Worm (Caenorhabditis elegans) whole organism, mixed stage, embryonic: ENCODE results near the gene Y45F10D.2.

Experiments used
- M03D4.4 ChIP-seq: sonication (generic microtip); optimal IDR thresholded peaks from 2 replicates; lab custom pipeline; 2017; ENCODE audit warnings: mild to moderate bottlenecking, missing genetic modification characterization, missing compliant biosample characterization
- bed-3 ChIP-seq: fragments of 200-800 bp; sonication (Bioruptor generic); optimal IDR thresholded peaks from 3 replicates; lab custom pipeline; 2018; ENCODE audit warnings: mild to moderate bottlenecking, missing genetic modification characterization, moderate library complexity, missing compliant biosample characterization
- blmp-1 ChIP-seq: fragments of 150-350 bp; optimal IDR thresholded peaks from 2 replicates; lab custom pipeline; 2014; ENCODE audit warnings: missing biosample characterization, missing genetic modification characterization
- ceh-39 ChIP-seq: fragments of 150-350 bp; optimal IDR thresholded peaks from 2 replicates; lab custom pipeline; 2014; ENCODE audit warnings: missing biosample characterization, missing genetic modification characterization
- ceh-43 ChIP-seq: fragments of 200-800 bp; sonication (Bioruptor generic); optimal IDR thresholded peaks from 2 replicates; lab custom pipeline; 2018; ENCODE audit warnings: mild to moderate bottlenecking, missing genetic modification characterization, moderate library complexity, missing compliant biosample characterization
- ceh-83 ChIP-seq: fragments of 200-800 bp; sonication (Bioruptor generic); optimal IDR thresholded peaks from 2 replicates; lab custom pipeline; 2018; ENCODE audit warnings: mild to moderate bottlenecking, missing genetic modification characterization, missing compliant biosample characterization
- ces-1 ChIP-seq: fragments of 150-350 bp; optimal IDR thresholded peaks from 2 replicates; lab custom pipeline; 2014; ENCODE audit warnings: missing biosample characterization, missing genetic modification reagents, missing genetic modification characterization
- cnd-1 ChIP-seq: fragments of 200-800 bp; sonication (Bioruptor generic); optimal IDR thresholded peaks from 2 replicates; lab custom pipeline; 2018; ENCODE audit warnings: mild to moderate bottlenecking, missing genetic modification characterization, missing compliant biosample characterization
- drap-1 ChIP-seq: fragments of 200-800 bp; sonication (Bioruptor generic); optimal IDR thresholded peaks from 3 replicates; lab custom pipeline; 2018; ENCODE audit warnings: mild to moderate bottlenecking, missing genetic modification characterization, missing compliant biosample characterization
- elt-1 ChIP-seq: sonication (generic microtip); optimal IDR thresholded peaks from 2 replicates; lab custom pipeline; 2017; ENCODE audit warnings: missing genetic modification characterization, mild to moderate bottlenecking, missing compliant biosample characterization, antibody characterized with exemption, moderate library complexity, borderline replicate concordance; ENCODE audit not compliant: insufficient read depth
- elt-3 ChIP-seq: fragments of 150-350 bp; optimal IDR thresholded peaks from 2 replicates; lab custom pipeline; 2014; ENCODE audit warnings: missing biosample characterization, missing genetic modification characterization
- flh-1 ChIP-seq: fragments of 200-800 bp; sonication (Bioruptor generic); optimal IDR thresholded peaks from 2 replicates; lab custom pipeline; 2018; ENCODE audit warnings: mild to moderate bottlenecking, missing genetic modification characterization, moderate library complexity, missing compliant biosample characterization
- ham-2 ChIP-seq: fragments of 200-800 bp; sonication (Bioruptor generic); optimal IDR thresholded peaks from 2 replicates; lab custom pipeline; 2018; ENCODE audit warnings: mild to moderate bottlenecking, missing genetic modification characterization, missing compliant biosample characterization
- hlh-1 ChIP-seq: fragments of 150-350 bp; optimal IDR thresholded peaks from 2 replicates; lab custom pipeline; 2014; ENCODE audit warnings: missing biosample characterization, missing genetic modification reagents, missing genetic modification characterization
- lin-13 ChIP-seq: fragments of 150-350 bp; optimal IDR thresholded peaks from 2 replicates; lab custom pipeline; 2014; ENCODE audit warnings: missing biosample characterization, missing genetic modification characterization
- lin-32 ChIP-seq: fragments of 200-800 bp; sonication (Bioruptor generic); optimal IDR thresholded peaks from 2 replicates; lab custom pipeline; 2018; ENCODE audit warnings: mild to moderate bottlenecking, missing genetic modification characterization, missing compliant biosample characterization
- lsy-2 ChIP-seq: fragments of 150-350 bp; optimal IDR thresholded peaks from 2 replicates; lab custom pipeline; 2014; ENCODE audit warnings: missing biosample characterization, missing genetic modification characterization
- mab-5 ChIP-seq: fragments of 150-350 bp; optimal IDR thresholded peaks from 2 replicates; lab custom pipeline; 2014; ENCODE audit warnings: missing biosample characterization, missing genetic modification characterization
- mep-1 ChIP-seq: fragments of 150-350 bp; optimal IDR thresholded peaks from 2 replicates; lab custom pipeline; 2017; ENCODE audit warnings: missing biosample characterization, missing genetic modification reagents, missing genetic modification characterization, inconsistent platforms
- mls-2 ChIP-seq: sonication (generic microtip); optimal IDR thresholded peaks from 2 replicates; lab custom pipeline; 2016; ENCODE audit warnings: mild to moderate bottlenecking, missing genetic modification characterization, moderate library complexity, missing compliant biosample characterization
- nhr-12 ChIP-seq: fragments of 150-350 bp; optimal IDR thresholded peaks from 2 replicates; lab custom pipeline; 2014; ENCODE audit warnings: missing biosample characterization, missing genetic modification characterization
- nhr-2 ChIP-seq: fragments of 150-350 bp; optimal IDR thresholded peaks from 2 replicates; lab custom pipeline; 2014; ENCODE audit warnings: missing biosample characterization, missing genetic modification characterization
- nhr-237 ChIP-seq: fragments of 150-350 bp; optimal IDR thresholded peaks from 2 replicates; lab custom pipeline; 2014; ENCODE audit warnings: missing biosample characterization, missing genetic modification characterization
- nhr-28 ChIP-seq: fragments of 150-350 bp; optimal IDR thresholded peaks from 2 replicates; lab custom pipeline; 2014; ENCODE audit warnings: missing biosample characterization, missing genetic modification characterization
- nhr-76 ChIP-seq: sonication (generic microtip); optimal IDR thresholded peaks from 2 replicates; lab custom pipeline; 2017; ENCODE audit warnings: missing biosample characterization, missing genetic modification characterization
- pha-4 ChIP-seq: fragments of 150-350 bp; optimal IDR thresholded peaks from 2 replicates; lab custom pipeline; 2018; ENCODE audit warnings: missing biosample characterization, missing genetic modification reagents, missing genetic modification characterization
- sem-2 ChIP-seq: fragments of 200-800 bp; sonication (Bioruptor generic); optimal IDR thresholded peaks from 2 replicates; lab custom pipeline; 2018; ENCODE audit warnings: mild to moderate bottlenecking, missing genetic modification characterization, missing compliant biosample characterization
- snpc-4 ChIP-seq: fragments of 150-350 bp; optimal IDR thresholded peaks from 2 replicates; lab custom pipeline; 2014; ENCODE audit warnings: missing biosample characterization, missing genetic modification characterization
- sptf-1 ChIP-seq: sonication (generic microtip); optimal IDR thresholded peaks from 2 replicates; lab custom pipeline; 2017; ENCODE audit warnings: mild to moderate bottlenecking, missing genetic modification characterization, moderate library complexity, missing compliant biosample characterization
- tbx-8 ChIP-seq: fragments of 200-800 bp; sonication (Bioruptor generic); optimal IDR thresholded peaks from 2 replicates; lab custom pipeline; 2018; ENCODE audit warnings: mild to moderate bottlenecking, missing genetic modification characterization, moderate library complexity, missing compliant biosample characterization
- unc-120 ChIP-seq: sonication (generic microtip); optimal IDR thresholded peaks from 2 replicates; lab custom pipeline; 2017; ENCODE audit warnings: missing genetic modification characterization, missing compliant biosample characterization; ENCODE audit not compliant: poor library complexity, severe bottlenecking
- unc-39 ChIP-seq: fragments of 150-350 bp; optimal IDR thresholded peaks from 2 replicates; lab custom pipeline; 2014; ENCODE audit warnings: missing biosample characterization, missing genetic modification characterization
- unc-62 ChIP-seq: fragments of 150-350 bp; optimal IDR thresholded peaks from 2 replicates; lab custom pipeline; 2014; ENCODE audit warnings: missing biosample characterization, missing genetic modification reagents, missing genetic modification characterization
- zip-8 ChIP-seq: fragments of 150-350 bp; optimal IDR thresholded peaks from 2 replicates; lab custom pipeline; 2014; ENCODE audit warnings: missing biosample characterization, missing genetic modification characterization
- ztf-11 ChIP-seq: fragments of 150-350 bp; optimal IDR thresholded peaks from 2 replicates; lab custom pipeline; 2014; ENCODE audit warnings: missing biosample characterization, missing genetic modification characterization

Y45F10D.2 gene

DNA sequence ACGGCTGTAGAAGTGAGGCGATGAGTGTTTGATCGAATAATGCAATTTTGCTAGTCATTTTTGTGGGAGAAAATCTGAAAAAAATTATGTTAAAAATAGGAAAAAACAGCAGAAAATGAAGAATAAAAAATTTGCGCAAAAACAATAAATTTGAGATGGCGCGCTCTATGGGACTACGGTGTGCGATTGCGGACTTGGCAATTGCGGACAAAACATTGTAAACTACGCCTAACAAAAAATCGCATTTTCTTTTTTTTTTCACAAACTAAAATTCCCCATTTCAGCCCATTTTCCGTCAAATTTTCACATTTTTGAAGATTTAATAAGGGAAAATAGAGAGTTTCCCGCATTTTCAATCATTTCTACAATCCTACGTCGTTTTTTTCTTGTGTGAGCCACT, 14.2 kb upstream of the Y45F10D.2 start, which contains the start of the genes sas-6 and Y45F10D.7:
TSS of gene sas-6 (minus strand) at position 80 of the 400 bp plus-strand sequence.
TSS of gene Y45F10D.7 (plus strand) at position 256 of the 400 bp plus-strand sequence.
- TF ChIP-seq mls-2 (peak; percentile 19), elt-3 (no peak), nhr-2 (tag; lab: Kevin White, UChicago) (no peak), nhr-76 (tag; lab: Kevin White, UChicago) (no peak), unc-62 (GFP tag; lab: Kevin White, UChicago) (no peak), elt-1 (tag; lab: Kevin White, UChicago) (no peak), M03D4.4 (tag; lab: Kevin White, UChicago) (peak; percentile 57), ceh-39 (no peak), ceh-83 (GFP tag; lab: Kevin White, UChicago) (no peak), nhr-28 (tag; lab: Kevin White, UChicago) (no peak), mab-5 (tag; lab: Kevin White, UChicago) (no peak), nhr-237 (tag; lab: Kevin White, UChicago) (peak; percentile 61), snpc-4 (tag; lab: Kevin White, UChicago) (no peak), unc-120 (tag; lab: Kevin White, UChicago) (no peak), ces-1 (peak; percentile 77), lin-32 (GFP tag; lab: Kevin White, UChicago) (no peak), ztf-11 (tag; lab: Kevin White, UChicago) (no peak), ceh-43 (no peak), nhr-12 (tag; lab: Kevin White, UChicago) (no peak), pha-4 (tag; lab: Kevin White, UChicago) (peak; percentile 17), tbx-8 (GFP tag; lab: Kevin White, UChicago) (no peak), flh-1 (GFP tag; lab: Kevin White, UChicago) (no peak), sptf-1 (peak; percentile 67), cnd-1 (tag; lab: Kevin White, UChicago) (no peak), blmp-1 (tag; lab: Kevin White, UChicago) (no peak), bed-3 (GFP tag; lab: Kevin White, UChicago) (no peak), unc-39 (tag; lab: Kevin White, UChicago) (no peak), sem-2 (GFP tag; lab: Kevin White, UChicago) (no peak), ham-2 (GFP tag; lab: Kevin White, UChicago) (no peak), lsy-2 (tag; lab: Kevin White, UChicago) (peak; percentile 99), zip-8 (tag; lab: Kevin White, UChicago) (no peak), drap-1 (GFP tag; lab: Kevin White, UChicago) (no peak), hlh-1 (peak; percentile 7), mep-1 (tag; lab: Kevin White, UChicago) (peak; percentile 74), lin-13 (tag; lab: Kevin White, UChicago) (no peak)
- TF ChIP-seq, all 35 proteins: peak for 9

ce11 chrIV:13786690-13787089, 12.2 kb upstream of the Y45F10D.2 start, which contains the start of gene icap-1:
Gene icap-1 (minus strand): TSS chrIV:13786961.
- TF ChIP-seq unc-120 (tag; lab: Kevin White, UChicago), result no peak
- no peak for TF ChIP-seq sem-2 (GFP tag; lab: Kevin White, UChicago)
- TF ChIP-seq lin-32 (GFP tag; lab: Kevin White, UChicago), result no peak
- TF ChIP-seq ceh-43, result no peak
- TF ChIP-seq elt-3, result no peak
- TF ChIP-seq lsy-2 (tag; lab: Kevin White, UChicago), result no peak
- no peak for TF ChIP-seq lin-13 (tag; lab: Kevin White, UChicago)
- TF ChIP-seq ceh-39, result no peak
- no peak for TF ChIP-seq mab-5 (tag; lab: Kevin White, UChicago)
- TF ChIP-seq mep-1 (tag; lab: Kevin White, UChicago), result no peak
- TF ChIP-seq drap-1 (GFP tag; lab: Kevin White, UChicago), result no peak
- no peak for TF ChIP-seq bed-3 (GFP tag; lab: Kevin White, UChicago)
- no peak for TF ChIP-seq pha-4 (tag; lab: Kevin White, UChicago)
- no peak for TF ChIP-seq hlh-1
- no peak for TF ChIP-seq blmp-1 (tag; lab: Kevin White, UChicago)
- TF ChIP-seq unc-39 (tag; lab: Kevin White, UChicago), result no peak
- no peak for TF ChIP-seq ceh-83 (GFP tag; lab: Kevin White, UChicago)
- no peak for TF ChIP-seq sptf-1
- TF ChIP-seq mls-2, result no peak

DNA sequence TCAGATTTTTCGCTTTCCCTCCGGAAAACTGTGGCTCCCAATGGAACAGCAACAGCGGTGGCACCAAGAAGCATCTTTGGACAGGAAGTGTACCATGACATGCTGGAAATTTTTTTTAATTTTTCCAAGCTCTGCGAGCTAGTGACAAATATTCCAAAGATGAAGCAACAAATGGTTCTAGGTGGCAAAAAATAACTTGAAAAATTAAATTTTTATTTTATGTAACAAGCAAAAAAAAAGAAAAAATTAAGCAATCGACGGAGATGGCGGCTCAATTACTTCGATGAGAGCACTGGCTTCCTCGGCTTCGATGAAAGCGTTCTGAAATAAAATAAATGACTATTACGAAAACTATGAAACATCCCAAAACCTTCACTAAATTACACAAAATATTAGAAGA, 11.1 kb upstream of the Y45F10D.2 start, which contains the start of gene lact-9:
TSS of gene lact-9 (minus strand) at position 101 of the 400 bp plus-strand sequence.
- TF ChIP-seq mep-1 (tag; lab: Kevin White, UChicago) (no peak), zip-8 (tag; lab: Kevin White, UChicago) (no peak), pha-4 (tag; lab: Kevin White, UChicago) (no peak), flh-1 (GFP tag; lab: Kevin White, UChicago) (no peak), drap-1 (GFP tag; lab: Kevin White, UChicago) (no peak), blmp-1 (tag; lab: Kevin White, UChicago) (no peak), nhr-2 (tag; lab: Kevin White, UChicago) (no peak), cnd-1 (tag; lab: Kevin White, UChicago) (no peak), ceh-83 (GFP tag; lab: Kevin White, UChicago) (no peak), sptf-1 (no peak), snpc-4 (tag; lab: Kevin White, UChicago) (no peak), unc-120 (tag; lab: Kevin White, UChicago) (no peak), sem-2 (GFP tag; lab: Kevin White, UChicago) (no peak), nhr-12 (tag; lab: Kevin White, UChicago) (no peak), tbx-8 (GFP tag; lab: Kevin White, UChicago) (no peak), nhr-28 (tag; lab: Kevin White, UChicago) (no peak)
